Worm (Caenorhabditis elegans) whole organism, mixed stage, embryonic: Measurements from ENCODE around the gene C25A8.5.

Source experiments
- M03D4.4 ChIP-seq: sonication (generic microtip); optimal IDR thresholded peaks from 2 replicates; lab custom pipeline; 2017; ENCODE audit warnings: mild to moderate bottlenecking, missing genetic modification characterization, missing compliant biosample characterization
- blmp-1 ChIP-seq: fragments of 150-350 bp; optimal IDR thresholded peaks from 2 replicates; lab custom pipeline; 2014; ENCODE audit warnings: missing biosample characterization, missing genetic modification characterization
- ceh-39 ChIP-seq: fragments of 150-350 bp; optimal IDR thresholded peaks from 2 replicates; lab custom pipeline; 2014; ENCODE audit warnings: missing biosample characterization, missing genetic modification characterization
- ceh-43 ChIP-seq: fragments of 200-800 bp; sonication (Bioruptor generic); optimal IDR thresholded peaks from 2 replicates; lab custom pipeline; 2018; ENCODE audit warnings: mild to moderate bottlenecking, missing genetic modification characterization, moderate library complexity, missing compliant biosample characterization
- ceh-83 ChIP-seq: fragments of 200-800 bp; sonication (Bioruptor generic); optimal IDR thresholded peaks from 2 replicates; lab custom pipeline; 2018; ENCODE audit warnings: mild to moderate bottlenecking, missing genetic modification characterization, missing compliant biosample characterization
- ces-1 ChIP-seq: fragments of 150-350 bp; optimal IDR thresholded peaks from 2 replicates; lab custom pipeline; 2014; ENCODE audit warnings: missing biosample characterization, missing genetic modification reagents, missing genetic modification characterization
- cnd-1 ChIP-seq: fragments of 200-800 bp; sonication (Bioruptor generic); optimal IDR thresholded peaks from 2 replicates; lab custom pipeline; 2018; ENCODE audit warnings: mild to moderate bottlenecking, missing genetic modification characterization, missing compliant biosample characterization
- drap-1 ChIP-seq: fragments of 200-800 bp; sonication (Bioruptor generic); optimal IDR thresholded peaks from 3 replicates; lab custom pipeline; 2018; ENCODE audit warnings: mild to moderate bottlenecking, missing genetic modification characterization, missing compliant biosample characterization
- elt-1 ChIP-seq: sonication (generic microtip); optimal IDR thresholded peaks from 2 replicates; lab custom pipeline; 2017; ENCODE audit warnings: missing genetic modification characterization, mild to moderate bottlenecking, missing compliant biosample characterization, antibody characterized with exemption, moderate library complexity, borderline replicate concordance; ENCODE audit not compliant: insufficient read depth
- flh-1 ChIP-seq: fragments of 200-800 bp; sonication (Bioruptor generic); optimal IDR thresholded peaks from 2 replicates; lab custom pipeline; 2018; ENCODE audit warnings: mild to moderate bottlenecking, missing genetic modification characterization, moderate library complexity, missing compliant biosample characterization
- ham-2 ChIP-seq: fragments of 200-800 bp; sonication (Bioruptor generic); optimal IDR thresholded peaks from 2 replicates; lab custom pipeline; 2018; ENCODE audit warnings: mild to moderate bottlenecking, missing genetic modification characterization, missing compliant biosample characterization
- hlh-1 ChIP-seq: fragments of 150-350 bp; optimal IDR thresholded peaks from 2 replicates; lab custom pipeline; 2014; ENCODE audit warnings: missing biosample characterization, missing genetic modification reagents, missing genetic modification characterization
- mab-5 ChIP-seq: fragments of 150-350 bp; optimal IDR thresholded peaks from 2 replicates; lab custom pipeline; 2014; ENCODE audit warnings: missing biosample characterization, missing genetic modification characterization
- mls-2 ChIP-seq: sonication (generic microtip); optimal IDR thresholded peaks from 2 replicates; lab custom pipeline; 2016; ENCODE audit warnings: mild to moderate bottlenecking, missing genetic modification characterization, moderate library complexity, missing compliant biosample characterization
- nhr-12 ChIP-seq: fragments of 150-350 bp; optimal IDR thresholded peaks from 2 replicates; lab custom pipeline; 2014; ENCODE audit warnings: missing biosample characterization, missing genetic modification characterization
- nhr-2 ChIP-seq: fragments of 150-350 bp; optimal IDR thresholded peaks from 2 replicates; lab custom pipeline; 2014; ENCODE audit warnings: missing biosample characterization, missing genetic modification characterization
- nhr-28 ChIP-seq: fragments of 150-350 bp; optimal IDR thresholded peaks from 2 replicates; lab custom pipeline; 2014; ENCODE audit warnings: missing biosample characterization, missing genetic modification characterization
- nhr-76 ChIP-seq: sonication (generic microtip); optimal IDR thresholded peaks from 2 replicates; lab custom pipeline; 2017; ENCODE audit warnings: missing biosample characterization, missing genetic modification characterization
- pha-4 ChIP-seq: fragments of 150-350 bp; optimal IDR thresholded peaks from 2 replicates; lab custom pipeline; 2018; ENCODE audit warnings: missing biosample characterization, missing genetic modification reagents, missing genetic modification characterization
- sem-2 ChIP-seq: fragments of 200-800 bp; sonication (Bioruptor generic); optimal IDR thresholded peaks from 2 replicates; lab custom pipeline; 2018; ENCODE audit warnings: mild to moderate bottlenecking, missing genetic modification characterization, missing compliant biosample characterization
- snpc-4 ChIP-seq: fragments of 150-350 bp; optimal IDR thresholded peaks from 2 replicates; lab custom pipeline; 2014; ENCODE audit warnings: missing biosample characterization, missing genetic modification characterization
- tbx-8 ChIP-seq: fragments of 200-800 bp; sonication (Bioruptor generic); optimal IDR thresholded peaks from 2 replicates; lab custom pipeline; 2018; ENCODE audit warnings: mild to moderate bottlenecking, missing genetic modification characterization, moderate library complexity, missing compliant biosample characterization
- unc-120 ChIP-seq: sonication (generic microtip); optimal IDR thresholded peaks from 2 replicates; lab custom pipeline; 2017; ENCODE audit warnings: missing genetic modification characterization, missing compliant biosample characterization; ENCODE audit not compliant: poor library complexity, severe bottlenecking
- unc-39 ChIP-seq: fragments of 150-350 bp; optimal IDR thresholded peaks from 2 replicates; lab custom pipeline; 2014; ENCODE audit warnings: missing biosample characterization, missing genetic modification characterization
- unc-62 ChIP-seq: fragments of 150-350 bp; optimal IDR thresholded peaks from 2 replicates; lab custom pipeline; 2014; ENCODE audit warnings: missing biosample characterization, missing genetic modification reagents, missing genetic modification characterization
- ztf-11 ChIP-seq: fragments of 150-350 bp; optimal IDR thresholded peaks from 2 replicates; lab custom pipeline; 2014; ENCODE audit warnings: missing biosample characterization, missing genetic modification characterization

Gene C25A8.5

ce11 chrIV:6999206-6999605 lies at the start of gene C25A8.5:
Gene C25A8.5 (plus strand): TSS chrIV:6999506.
- TF ChIP-seq ceh-43 = no peak
- no peak for TF ChIP-seq cnd-1 (tag; lab: Kevin White, UChicago)
- TF ChIP-seq tbx-8 (GFP tag; lab: Kevin White, UChicago) = no peak
- TF ChIP-seq ztf-11 (tag; lab: Kevin White, UChicago) = no peak
- TF ChIP-seq elt-1 (tag; lab: Kevin White, UChicago) = no peak
- no peak for TF ChIP-seq pha-4
- TF ChIP-seq blmp-1 (tag; lab: Kevin White, UChicago) = no peak
- TF ChIP-seq ceh-83 = no peak

DNA sequence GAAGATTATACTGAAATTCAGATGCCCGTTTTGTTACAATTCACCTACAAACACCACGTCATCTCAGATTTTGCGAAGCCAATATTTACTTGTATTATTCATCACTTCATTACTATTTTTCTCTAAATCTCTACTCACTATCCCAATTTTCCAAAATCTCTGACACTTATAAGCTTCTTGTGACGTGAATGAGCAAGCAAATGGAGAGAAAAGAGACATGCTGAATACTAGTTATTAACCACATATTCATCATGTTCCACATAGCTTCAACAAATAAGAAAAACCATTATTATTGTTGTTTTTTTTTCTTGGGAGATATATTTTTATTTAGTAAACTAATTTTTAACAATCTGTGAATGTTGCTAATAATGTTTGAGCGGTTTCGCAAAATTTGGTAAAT lies 48.0 kb upstream of the C25A8.5 start:
- TF ChIP-seq mls-2 (tag; lab: Kevin White, UChicago) = no peak
- TF ChIP-seq sem-2 (GFP tag; lab: Kevin White, UChicago) = no peak
- TF ChIP-seq snpc-4 (tag; lab: Kevin White, UChicago) = no peak
- peak; percentile 8 for TF ChIP-seq ces-1 (GFP tag; lab: Kevin White, UChicago)
- TF ChIP-seq ham-2 (GFP tag; lab: Kevin White, UChicago) = no peak
- no peak for TF ChIP-seq M03D4.4 (tag; lab: Kevin White, UChicago)
- TF ChIP-seq flh-1 (GFP tag; lab: Kevin White, UChicago) = no peak

ce11 chrIV:6954682-6955081 lies 44.6 kb upstream of the C25A8.5 start:
- TF ChIP-seq ceh-43 (no peak), mls-2 (tag; lab: Kevin White, UChicago) (no peak), pha-4 (no peak), ham-2 (GFP tag; lab: Kevin White, UChicago) (no peak), ces-1 (GFP tag; lab: Kevin White, UChicago) (peak; percentile 4), ztf-11 (tag; lab: Kevin White, UChicago) (no peak), M03D4.4 (tag; lab: Kevin White, UChicago) (no peak), nhr-76 (tag; lab: Kevin White, UChicago) (no peak)

- peak; percentile 96 for TF ChIP-seq ces-1 (GFP tag; lab: Kevin White, UChicago)
- TF ChIP-seq ceh-83 = no peak
- TF ChIP-seq, all 35 proteins: peak for 1
Observed at ce11 chrIV:6956668-6957067, 42.6 kb upstream of the C25A8.5 start.

DNA sequence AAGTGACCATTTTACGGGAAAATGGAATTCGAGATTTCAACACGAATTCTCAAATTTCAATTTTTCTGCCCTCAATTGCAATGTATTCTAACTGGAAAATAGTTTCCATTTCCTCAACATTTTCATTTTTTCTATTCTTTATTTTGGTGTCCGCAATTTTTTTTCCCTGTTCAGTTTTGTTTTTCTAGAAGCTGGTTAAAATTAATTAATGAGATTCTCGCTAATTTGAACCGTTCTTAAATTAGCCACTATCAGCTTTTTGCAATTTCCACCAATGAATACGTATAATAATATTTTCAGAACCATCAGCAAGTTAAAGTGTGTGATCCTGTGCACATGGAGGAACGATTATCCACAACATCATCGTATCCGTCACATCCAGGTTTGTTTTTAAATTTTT lies 42.0 kb upstream of the C25A8.5 start, which contains the start of gene jnk-1:
jnk-1 (plus strand) TSS at position 301 of the 400 bp plus-strand sequence.
- TF ChIP-seq ztf-11 (tag; lab: Kevin White, UChicago) (no peak), ham-2 (GFP tag; lab: Kevin White, UChicago) (no peak), nhr-28 (tag; lab: Kevin White, UChicago) (no peak), unc-62 (no peak), unc-120 (tag; lab: Kevin White, UChicago) (no peak), mab-5 (tag; lab: Kevin White, UChicago) (no peak), pha-4 (no peak), mls-2 (tag; lab: Kevin White, UChicago) (no peak), hlh-1 (tag; lab: Kevin White, UChicago) (no peak), elt-1 (tag; lab: Kevin White, UChicago) (no peak), nhr-2 (tag; lab: Kevin White, UChicago) (no peak), nhr-12 (no peak), ces-1 (GFP tag; lab: Kevin White, UChicago) (no peak), ceh-39 (tag; lab: Kevin White, UChicago) (no peak), unc-39 (tag; lab: Kevin White, UChicago) (no peak), ceh-83 (no peak), sem-2 (GFP tag; lab: Kevin White, UChicago) (no peak), snpc-4 (tag; lab: Kevin White, UChicago) (no peak), flh-1 (GFP tag; lab: Kevin White, UChicago) (no peak), drap-1 (GFP tag; lab: Kevin White, UChicago) (no peak)

- TF ChIP-seq sem-2 (GFP tag; lab: Kevin White, UChicago) (no peak), ces-1 (GFP tag; lab: Kevin White, UChicago) (peak; percentile 37), tbx-8 (GFP tag; lab: Kevin White, UChicago) (no peak), mls-2 (tag; lab: Kevin White, UChicago) (peak; percentile 11)
- TF ChIP-seq, all 35 proteins: peak for 2
Observed at ce11 chrIV:6958696-6959095, 40.6 kb upstream of the C25A8.5 start.
